Fruit fly (Drosophila melanogaster): ENCODE results near the gene SNRPG.

DNA sequence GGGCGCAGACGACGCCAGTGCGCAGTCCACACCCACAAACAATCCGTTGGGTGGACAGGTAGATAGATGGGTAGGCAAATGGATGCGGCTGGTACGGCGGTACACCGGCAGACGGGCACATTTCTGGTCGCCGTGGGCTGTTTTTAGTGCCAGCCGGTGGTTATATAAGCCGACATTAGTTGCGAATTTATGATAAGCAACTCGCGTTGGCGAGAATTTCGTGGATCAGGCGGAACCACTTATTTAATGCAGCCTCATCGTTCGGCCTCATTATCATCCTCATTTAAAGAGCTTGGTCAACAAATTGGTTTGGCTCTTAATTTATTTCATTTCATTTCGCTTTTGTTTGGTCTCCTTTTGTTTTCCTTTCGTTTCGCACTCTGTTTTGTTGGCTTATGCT is 21.5 kb downstream of the SNRPG start:
- no peak for TF ChIP-seq CTCF (optimal IDR thresholded peaks at IDR 0.05)
- TF ChIP-seq CG8478 (optimal IDR thresholded peaks at IDR 0.05), result no peak
